Fruit fly (Drosophila melanogaster): ENCODE data around the gene Pp1-87B.

Pp1-87B gene

DNA sequence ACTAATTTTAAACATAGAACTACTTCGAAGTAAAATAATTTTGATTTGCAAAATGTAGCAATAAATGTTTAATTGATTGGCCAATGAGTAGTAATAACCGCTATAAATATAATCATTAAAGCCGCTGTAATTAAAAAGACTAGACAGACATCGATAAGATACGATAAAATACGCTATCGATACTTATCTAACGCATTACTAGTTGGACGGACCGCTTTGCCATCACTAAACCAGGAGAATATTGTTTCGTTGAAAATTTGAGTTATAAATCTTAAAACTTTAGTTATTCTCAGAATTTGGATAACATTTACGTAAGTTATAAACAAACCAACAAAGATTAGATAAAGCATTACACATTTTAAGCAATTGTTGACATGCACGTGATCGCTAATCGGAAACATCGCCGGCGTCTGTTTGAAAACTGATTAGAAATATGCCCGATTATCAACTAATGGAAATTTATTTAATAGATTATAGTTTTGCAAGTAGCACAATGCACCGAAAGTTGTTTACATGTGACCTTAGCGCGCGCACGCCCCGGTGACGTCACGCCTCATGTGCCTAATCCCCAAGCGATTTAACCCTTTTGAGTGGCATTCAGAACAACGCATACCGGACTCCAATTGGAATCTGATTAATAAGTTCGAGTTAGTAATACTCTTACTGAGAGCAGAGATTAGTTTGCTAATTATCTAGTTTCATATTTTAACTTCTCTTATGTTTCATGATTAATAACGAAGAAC, 13.9 kb upstream of the Pp1-87B start, which contains the start of gene Desat1:
Gene Desat1, plus strand, starts transcription at position 200 of the 743 bp plus-strand sequence.
- TF ChIP-seq CG10348 (GFP tag; IDR thresholded peaks at IDR 0.05): no peak
- TF ChIP-seq EcR (GFP tag; optimal IDR thresholded peaks at IDR 0.05): peak; percentile 5

DNA sequence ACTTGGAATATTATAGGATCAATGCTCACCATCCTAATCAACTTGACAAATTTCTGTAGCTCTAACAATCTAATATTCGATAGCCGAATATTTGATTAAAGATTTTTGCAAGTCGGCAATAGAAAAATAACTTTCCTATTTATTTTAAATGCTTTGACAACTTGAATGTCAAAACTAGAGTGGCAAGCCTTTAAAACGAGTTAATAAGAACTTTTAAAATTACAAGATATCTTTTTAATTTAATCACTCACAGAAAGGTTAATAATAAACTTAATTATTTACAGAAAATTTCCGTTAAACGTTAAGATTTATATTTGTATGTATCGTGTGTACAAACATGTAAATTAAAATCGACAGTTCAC, 13.3 kb upstream of the Pp1-87B start, which contains the start of the genes CG17207 and CG46427:
Gene CG17207, minus strand, starts transcription at position 101 of the 362 bp plus-strand sequence.
Gene CG46427, minus strand, starts transcription at position 101 of the 362 bp plus-strand sequence.
- TF ChIP-seq CG15710 (tag; optimal IDR thresholded peaks at IDR 0.05): no peak
- TF ChIP-seq CG12605 (GFP tag; IDR thresholded peaks at IDR 0.05): no peak
- TF ChIP-seq CG32121 (GFP tag; IDR thresholded peaks at IDR 0.05): no peak
- TF ChIP-seq CG10348 (GFP tag; IDR thresholded peaks at IDR 0.05): no peak
- TF ChIP-seq CG4496 (GFP tag; IDR thresholded peaks at IDR 0.05): no peak
- TF ChIP-seq CG17806 (tag; optimal IDR thresholded peaks at IDR 0.05): no peak
- TF ChIP-seq CG34367 (tag; optimal IDR thresholded peaks at IDR 0.05): no peak
- TF ChIP-seq gl (tag; optimal IDR thresholded peaks at IDR 0.05): no peak
- no peak for TF ChIP-seq fd96Ca (GFP tag; IDR thresholded peaks at IDR 0.05)
- no peak for TF ChIP-seq D1 (tag; optimal IDR thresholded peaks at IDR 0.05)
- no peak for TF ChIP-seq CG9948 (tag; optimal IDR thresholded peaks at IDR 0.05)

dm6 chr3R:12435948-12436347, 10.2 kb upstream of the Pp1-87B start, which contains the start of gene Desat2:
TSS of gene Desat2 (plus strand) at chr3R:12436248.
- TF ChIP-seq D1 (tag; optimal IDR thresholded peaks at IDR 0.05) (no peak), CG17806 (tag; optimal IDR thresholded peaks at IDR 0.05) (no peak), Snoo (tag; optimal IDR thresholded peaks at IDR 0.05) (no peak), CG8159 (tag; optimal IDR thresholded peaks at IDR 0.05) (no peak), CG34367 (tag; optimal IDR thresholded peaks at IDR 0.05) (no peak), CG8301 (tag; optimal IDR thresholded peaks at IDR 0.05) (no peak), CG32121 (GFP tag; IDR thresholded peaks at IDR 0.05) (no peak), CG9948 (tag; optimal IDR thresholded peaks at IDR 0.05) (no peak), Ets98B (GFP tag; IDR thresholded peaks at IDR 0.05) (no peak), EcR (GFP tag; optimal IDR thresholded peaks at IDR 0.05) (no peak), Pif1A (GFP tag; optimal IDR thresholded peaks at IDR 0.05) (no peak), rn (GFP tag; IDR thresholded peaks at IDR 0.05) (no peak), CG14655 (GFP tag; optimal IDR thresholded peaks at IDR 0.05) (no peak)

dm6 chr3R:12433764-12434163, 8.0 kb upstream of the Pp1-87B start, which contains the start of the genes Aos1 and Srlp:
TSS of gene Aos1 (minus strand) at chr3R:12433822.
TSS of gene Srlp (plus strand) at chr3R:12434098.
- TF ChIP-seq CG4496 (GFP tag; IDR thresholded peaks at IDR 0.05) (no peak), Pif1A (GFP tag; optimal IDR thresholded peaks at IDR 0.05) (no peak), CG13204 (GFP tag; optimal IDR thresholded peaks at IDR 0.05) (no peak), Snoo (tag; optimal IDR thresholded peaks at IDR 0.05) (peak; percentile 32), gl (tag; optimal IDR thresholded peaks at IDR 0.05) (no peak), CG9948 (tag; optimal IDR thresholded peaks at IDR 0.05) (peak; percentile 41), CG15710 (tag; optimal IDR thresholded peaks at IDR 0.05) (peak; percentile 63), EcR (GFP tag; optimal IDR thresholded peaks at IDR 0.05) (no peak), CG17806 (tag; optimal IDR thresholded peaks at IDR 0.05) (peak; percentile 35), CG32121 (GFP tag; IDR thresholded peaks at IDR 0.05) (0 out of 2 replicates have a peak, but pooled peaks have one; percentile 29), CG8301 (tag; optimal IDR thresholded peaks at IDR 0.05) (no peak), CG10348 (GFP tag; IDR thresholded peaks at IDR 0.05) (no peak), CG34367 (tag; optimal IDR thresholded peaks at IDR 0.05) (no peak), Pif1B (GFP tag; optimal IDR thresholded peaks at IDR 0.05) (no peak), D1 (tag; optimal IDR thresholded peaks at IDR 0.05) (no peak), fd96Ca (GFP tag; IDR thresholded peaks at IDR 0.05) (no peak)

DNA sequence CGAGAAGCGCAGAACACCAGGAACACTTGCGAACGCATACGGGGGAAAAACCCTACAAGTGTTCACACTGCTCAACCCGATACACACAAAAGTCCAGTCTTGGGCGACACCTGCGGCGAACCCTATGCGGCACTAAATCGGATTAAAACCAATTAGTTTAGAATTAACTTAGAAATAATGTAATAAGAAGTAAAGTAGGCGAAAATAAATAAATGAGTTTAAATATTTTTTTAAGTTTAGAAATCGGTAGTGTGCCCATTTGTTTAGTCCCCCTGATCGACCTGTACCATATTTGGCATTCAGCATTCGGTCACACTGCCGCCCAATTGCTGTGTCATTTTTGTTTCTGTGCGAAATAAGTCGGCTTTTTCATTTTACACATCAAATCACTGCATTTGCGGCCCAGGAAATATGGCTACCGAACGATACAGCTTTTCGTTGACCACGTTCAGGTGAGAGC, 5.3 kb upstream of the Pp1-87B start, which contains the start of gene Prosalpha2:
Gene Prosalpha2, plus strand, starts transcription at position 292 of the 460 bp plus-strand sequence.
- TF ChIP-seq CG9948 (tag; optimal IDR thresholded peaks at IDR 0.05) (peak; percentile 16), CG10348 (GFP tag; IDR thresholded peaks at IDR 0.05) (no peak), CG15710 (tag; optimal IDR thresholded peaks at IDR 0.05) (peak; percentile 9)

dm6 chr3R:12429120-12429610, 3.4 kb upstream of the Pp1-87B start, which contains the start of the genes CG5641 and CG5245:
TSS of gene CG5641 (minus strand) at chr3R:12429282.
TSS of gene CG5245 (plus strand) at chr3R:12429560.
- TF ChIP-seq Snoo (tag; optimal IDR thresholded peaks at IDR 0.05) (no peak), CG4496 (GFP tag; IDR thresholded peaks at IDR 0.05) (no peak), CG10348 (GFP tag; IDR thresholded peaks at IDR 0.05) (no peak), CG8159 (tag; optimal IDR thresholded peaks at IDR 0.05) (no peak), gl (tag; optimal IDR thresholded peaks at IDR 0.05) (no peak), D1 (tag; optimal IDR thresholded peaks at IDR 0.05) (no peak), CG17806 (tag; optimal IDR thresholded peaks at IDR 0.05) (no peak), fd96Ca (GFP tag; IDR thresholded peaks at IDR 0.05) (no peak), CG9948 (tag; optimal IDR thresholded peaks at IDR 0.05) (no peak), EcR (GFP tag; optimal IDR thresholded peaks at IDR 0.05) (no peak), CG34367 (tag; optimal IDR thresholded peaks at IDR 0.05) (no peak), Ets98B (GFP tag; IDR thresholded peaks at IDR 0.05) (no peak), CG14655 (GFP tag; optimal IDR thresholded peaks at IDR 0.05) (no peak), Pif1A (GFP tag; optimal IDR thresholded peaks at IDR 0.05) (no peak), CG15710 (tag; optimal IDR thresholded peaks at IDR 0.05) (no peak), rn (GFP tag; IDR thresholded peaks at IDR 0.05) (no peak), CG32121 (GFP tag; IDR thresholded peaks at IDR 0.05) (no peak), CG8301 (tag; optimal IDR thresholded peaks at IDR 0.05) (no peak)

Measured in whole organism, pupa.